Fruit fly (Drosophila melanogaster): ENCODE measurements around the gene CG32109.

Gene CG32109

DNA sequence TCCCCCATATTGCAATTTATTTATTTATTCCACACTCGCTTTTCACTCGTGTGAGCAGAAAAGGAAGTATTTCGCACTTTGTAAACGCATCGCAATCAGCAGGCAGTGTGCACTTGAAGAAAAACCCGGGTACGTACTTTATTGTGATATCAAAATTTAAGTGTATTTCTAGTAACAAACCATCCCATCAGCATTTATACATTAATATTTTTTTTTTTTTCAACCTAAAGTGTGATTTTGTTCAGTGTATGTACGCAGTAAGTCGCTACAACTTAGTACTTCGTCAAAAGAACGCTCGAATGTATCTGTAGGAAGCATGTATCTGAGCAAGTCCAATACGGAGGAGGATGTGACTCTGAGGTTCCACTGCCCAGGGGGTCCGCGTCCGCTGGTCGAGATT is 19.4 kb upstream of the CG32109 start (continued):
- TF ChIP-seq ro (GFP tag; IDR thresholded peaks at IDR 0.05) (0 out of 2 replicates have a peak, but pooled peaks have one; percentile 6), CG13624 (GFP tag; optimal IDR thresholded peaks at IDR 0.05) (no peak), CG1233 (GFP tag; optimal IDR thresholded peaks at IDR 0.05) (peak; percentile 33), hkb (optimal IDR thresholded peaks at IDR 0.05) (no peak), hkb (GFP tag; IDR thresholded peaks at IDR 0.05) (peak; percentile 41; the same call in 1 of the 2 replicates)

DNA sequence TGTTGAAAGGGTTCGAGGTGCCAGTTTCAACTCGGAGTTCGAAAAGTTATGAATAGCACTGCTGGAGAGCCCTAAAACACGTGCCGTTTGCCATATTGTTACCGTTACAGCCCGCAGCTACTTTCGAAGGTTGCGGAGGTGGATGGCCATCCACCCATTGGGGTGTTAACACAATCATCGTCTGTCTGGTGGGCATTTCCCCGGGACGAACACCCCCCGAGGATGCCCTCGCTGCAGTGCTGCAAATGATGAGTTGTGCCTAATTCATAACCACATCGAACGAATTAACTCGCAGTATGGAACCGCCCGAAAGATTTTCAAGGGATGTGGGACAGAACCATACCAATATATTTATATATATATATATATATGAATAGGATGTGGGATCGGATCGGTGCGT is 17.9 kb upstream of the CG32109 start:
- no peak for TF ChIP-seq CG12391 (tag; optimal IDR thresholded peaks at IDR 0.05)
- TF ChIP-seq sisA (GFP tag; IDR thresholded peaks at IDR 0.05): no peak
- TF ChIP-seq Sin3A (optimal IDR thresholded peaks at IDR 0.05): no peak
- TF ChIP-seq lilli (GFP tag; optimal IDR thresholded peaks at IDR 0.05): no peak
- no peak for TF ChIP-seq cato (GFP tag; optimal IDR thresholded peaks at IDR 0.05; ENCODE audit: borderline replicate concordance)
- TF ChIP-seq amos (GFP tag; IDR thresholded peaks at IDR 0.05; ENCODE audit: partially characterized antibody): no peak
- no peak for TF ChIP-seq ftz-f1 (GFP tag; optimal IDR thresholded peaks at IDR 0.05)
- no peak for TF ChIP-seq H2.0 (GFP tag; IDR thresholded peaks at IDR 0.05)
- TF ChIP-seq slou (GFP tag; optimal IDR thresholded peaks at IDR 0.05): no peak
- TF ChIP-seq crol (GFP tag; IDR thresholded peaks at IDR 0.05): peak; percentile 57; the same call in 1 of the 2 replicates
- peak; percentile 37 for TF ChIP-seq Kr (GFP tag; optimal IDR thresholded peaks at IDR 0.05)
- no peak for TF ChIP-seq nau (GFP tag; optimal IDR thresholded peaks at IDR 0.05)
- TF ChIP-seq NfI (GFP tag; optimal IDR thresholded peaks at IDR 0.05): no peak
- TF ChIP-seq lab (GFP tag; optimal IDR thresholded peaks at IDR 0.05): no peak
- TF ChIP-seq trh (GFP tag; optimal IDR thresholded peaks at IDR 0.05): no peak
- no peak for TF ChIP-seq CG12104 (GFP tag; optimal IDR thresholded peaks at IDR 0.05)
- no peak for TF ChIP-seq CG17361 (GFP tag; IDR thresholded peaks at IDR 0.05)
- peak; percentile 66 for TF ChIP-seq gsb-n (tag; optimal IDR thresholded peaks at IDR 0.05)
- peak; percentile 8 for TF ChIP-seq mirr (GFP tag; optimal IDR thresholded peaks at IDR 0.05)
- no peak for TF ChIP-seq Ptx1 (GFP tag; IDR thresholded peaks at IDR 0.05)
- TF ChIP-seq exex (tag; optimal IDR thresholded peaks at IDR 0.05): no peak
- TF ChIP-seq Hey (tag; optimal IDR thresholded peaks at IDR 0.05): peak; percentile 82
- TF ChIP-seq org-1 (GFP tag; optimal IDR thresholded peaks at IDR 0.05): no peak
- TF ChIP-seq CG10321 (GFP tag; IDR thresholded peaks at IDR 0.05): no peak
- peak; percentile 19 for TF ChIP-seq twi (tag; optimal IDR thresholded peaks at IDR 0.05)
- no peak for TF ChIP-seq br (optimal IDR thresholded peaks at IDR 0.05)
- TF ChIP-seq oc (tag; optimal IDR thresholded peaks at IDR 0.05): peak; percentile 8

DNA sequence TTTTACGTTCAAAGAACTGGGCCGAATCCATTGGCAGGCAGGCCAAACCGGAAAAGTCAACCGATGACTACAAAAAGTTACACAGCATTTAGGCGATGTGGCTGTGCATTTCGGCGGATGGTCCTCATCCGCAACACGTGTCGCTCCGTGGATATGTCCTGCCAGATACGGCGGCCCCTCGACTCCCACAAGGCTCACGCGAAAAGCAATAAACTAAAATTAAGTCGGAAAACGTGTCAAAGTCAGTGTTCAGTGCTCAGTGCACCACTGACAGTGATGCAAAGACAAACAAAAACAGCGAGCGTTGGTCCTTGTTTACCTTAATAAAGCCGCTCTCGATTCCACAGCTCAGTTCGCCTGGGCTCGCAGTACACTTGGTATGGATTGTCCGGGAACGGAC is 15.5 kb upstream of the CG32109 start:
- TF ChIP-seq bigmax (GFP tag; optimal IDR thresholded peaks at IDR 0.05) (no peak), CG1024 (GFP tag; IDR thresholded peaks at IDR 0.05) (no peak), cad (GFP tag; optimal IDR thresholded peaks at IDR 0.05) (no peak), Hey (tag; optimal IDR thresholded peaks at IDR 0.05) (peak; percentile 97), zfh2 (GFP tag; optimal IDR thresholded peaks at IDR 0.05) (no peak), sna (GFP tag; IDR thresholded peaks at IDR 0.05; ENCODE audit: partially characterized antibody) (no peak), CG10147 (GFP tag; optimal IDR thresholded peaks at IDR 0.05) (no peak), bowl (GFP tag; IDR thresholded peaks at IDR 0.05) (no peak), prd (optimal IDR thresholded peaks at IDR 0.05) (no peak), prd (GFP tag; IDR thresholded peaks at IDR 0.05) (no peak), chinmo (GFP tag; IDR thresholded peaks at IDR 0.05; ENCODE audit: partially characterized antibody) (0 out of 4 replicates have a peak, but pooled peaks have one; percentile 19), ssp (GFP tag; IDR thresholded peaks at IDR 0.05) (no peak), E2f2 (GFP tag; IDR thresholded peaks at IDR 0.05) (no peak), onecut (GFP tag; IDR thresholded peaks at IDR 0.05) (no peak), CG12071 (GFP tag; optimal IDR thresholded peaks at IDR 0.05) (no peak), CG14965 (GFP tag; optimal IDR thresholded peaks at IDR 0.05; ENCODE audit: borderline replicate concordance) (no peak), CG32532 (GFP tag; IDR thresholded peaks at IDR 0.05) (no peak), cas (GFP tag; IDR thresholded peaks at IDR 0.05) (no peak), oc (tag; optimal IDR thresholded peaks at IDR 0.05) (peak; percentile 8), zfh1 (GFP tag; IDR thresholded peaks at IDR 0.05) (no peak), danr (GFP tag; IDR thresholded peaks at IDR 0.05) (no peak), tll (GFP tag; optimal IDR thresholded peaks at IDR 0.05) (peak in 1 of 2 experiments; percentile 90)
